Fruit fly (Drosophila melanogaster): Measurements from ENCODE around the gene Hrb98DE.

Hrb98DE gene

DNA sequence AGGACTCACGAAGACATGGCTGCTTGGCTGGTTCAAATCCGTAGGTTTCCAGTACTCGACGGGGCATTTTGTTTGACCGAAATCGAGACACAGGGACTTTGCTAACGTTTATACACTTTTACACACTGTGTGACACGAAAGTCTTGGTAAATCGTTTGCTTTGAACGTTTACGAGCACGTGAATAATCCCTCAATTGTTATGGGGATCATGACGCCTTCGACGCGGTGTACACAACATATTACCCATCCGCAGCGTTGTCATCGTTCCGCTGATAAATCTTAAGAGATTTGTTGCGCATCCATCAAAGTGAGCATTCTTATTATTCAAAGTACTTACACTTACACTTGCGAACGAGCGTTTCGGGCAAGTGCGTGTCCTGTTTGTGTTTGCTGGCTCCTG lies 50.7 kb downstream of the Hrb98DE start, which contains the start of gene CG31050:
TSS of gene CG31050 (minus strand) at position 101 of the 400 bp plus-strand sequence.
- TF ChIP-seq CG3032 (tag; optimal IDR thresholded peaks at IDR 0.05) (no peak), dsx (GFP tag; optimal IDR thresholded peaks at IDR 0.05; ENCODE audit: poor library complexity, severe bottlenecking) (no peak), CG31627 (GFP tag; optimal IDR thresholded peaks at IDR 0.05) (no peak), acj6 (GFP tag; optimal IDR thresholded peaks at IDR 0.05) (no peak), CG8319 (GFP tag; optimal IDR thresholded peaks at IDR 0.05) (no peak), cyc (GFP tag; optimal IDR thresholded peaks at IDR 0.05) (no peak), Met (GFP tag; optimal IDR thresholded peaks at IDR 0.05) (no peak), CG8119 (GFP tag; IDR thresholded peaks at IDR 0.05) (no peak), fd59A (GFP tag; optimal IDR thresholded peaks at IDR 0.05) (no peak), Gug (GFP tag; IDR thresholded peaks at IDR 0.05) (no peak), OdsH (GFP tag; optimal IDR thresholded peaks at IDR 0.05) (no peak), dac (GFP tag; optimal IDR thresholded peaks at IDR 0.05) (no peak), fkh (GFP tag; optimal IDR thresholded peaks at IDR 0.05) (no peak)

DNA sequence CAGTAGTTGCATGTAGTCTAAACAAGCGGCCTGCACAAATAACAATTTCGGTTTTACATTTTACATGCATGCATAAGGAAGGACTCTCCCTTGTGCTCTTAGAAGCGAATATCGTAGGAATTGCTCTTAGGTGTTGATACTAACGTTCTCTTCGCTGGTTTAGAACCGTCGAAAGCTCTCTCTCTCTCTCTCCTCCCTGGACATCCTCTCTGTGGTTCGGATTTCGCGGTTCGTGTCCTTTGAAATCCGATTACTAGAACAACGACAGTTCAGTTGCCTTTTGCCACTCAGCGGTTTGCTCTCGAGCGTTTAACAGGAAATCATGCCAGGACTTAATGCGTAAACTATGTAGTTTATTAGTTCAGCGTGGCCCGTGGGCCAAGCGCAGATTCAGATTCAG lies 55.0 kb downstream of the Hrb98DE start:
- TF ChIP-seq fd59A (GFP tag; optimal IDR thresholded peaks at IDR 0.05): no peak
- no peak for TF ChIP-seq dsx (GFP tag; optimal IDR thresholded peaks at IDR 0.05; ENCODE audit: poor library complexity, severe bottlenecking)
- TF ChIP-seq achi (GFP tag; optimal IDR thresholded peaks at IDR 0.05): no peak
- no peak for TF ChIP-seq CG6276 (GFP tag; optimal IDR thresholded peaks at IDR 0.05)
- TF ChIP-seq CG8632 (GFP tag; optimal IDR thresholded peaks at IDR 0.05): no peak
- TF ChIP-seq Sox14 (GFP tag; optimal IDR thresholded peaks at IDR 0.05): no peak
- TF ChIP-seq CG15336 (GFP tag; IDR thresholded peaks at IDR 0.05): no peak
- TF ChIP-seq CG11902 (GFP tag; optimal IDR thresholded peaks at IDR 0.05): no peak
- no peak for TF ChIP-seq CG6808 (GFP tag; optimal IDR thresholded peaks at IDR 0.05)
- TF ChIP-seq CG8319 (GFP tag; optimal IDR thresholded peaks at IDR 0.05): no peak
- TF ChIP-seq CG3919 (GFP tag; optimal IDR thresholded peaks at IDR 0.05): no peak
- TF ChIP-seq topi (GFP tag; optimal IDR thresholded peaks at IDR 0.05): no peak
- no peak for TF ChIP-seq CG8119 (GFP tag; IDR thresholded peaks at IDR 0.05)

Measured in whole organism, prepupa.